Fruit fly (Drosophila melanogaster) S2 (cell line): ENCODE measurements around the gene CG3032.

Experiments
- CG8478 ChIP-seq: fragments of >200 bp; optimal IDR thresholded peaks from 2 replicates; lab custom pipeline; 2018
- CTCF ChIP-seq, 2 experiments: fragments of >200 bp; optimal IDR thresholded peaks; 2 replicates each; lab custom pipeline; 2018

DNA sequence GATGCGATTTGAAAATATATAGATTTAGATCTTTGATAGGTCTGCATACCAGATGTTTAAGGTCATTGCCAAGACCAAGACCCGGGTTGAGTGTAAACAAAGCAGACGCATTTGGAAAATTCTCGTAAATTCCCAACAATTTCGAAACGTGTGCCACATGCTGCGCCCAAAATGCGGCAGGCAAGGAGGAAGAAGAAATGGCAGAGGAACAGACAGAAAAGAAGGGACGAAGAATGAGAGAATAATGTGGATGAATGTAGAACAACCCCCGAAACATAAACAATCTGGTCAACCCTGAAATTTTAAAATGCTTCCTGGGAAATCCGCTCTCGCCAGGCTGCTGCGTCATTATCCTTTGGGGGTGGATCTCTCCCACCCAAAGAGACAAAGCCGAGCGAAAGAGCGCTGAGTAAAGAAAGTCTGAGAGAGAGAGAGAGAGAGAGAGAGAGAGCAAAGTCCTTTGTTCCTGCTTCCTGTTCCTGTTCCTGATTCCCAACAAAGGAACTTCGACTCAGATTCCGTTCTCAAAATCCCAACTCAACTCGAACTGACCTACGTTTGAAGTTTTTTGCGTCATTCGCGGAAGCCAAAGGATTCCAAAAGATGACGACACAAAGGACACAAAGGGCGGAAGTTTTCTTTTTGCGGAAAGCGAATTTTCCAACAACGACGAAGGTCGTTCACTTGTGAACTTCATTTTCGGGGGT is 24.9 kb downstream of the CG3032 start:
- TF ChIP-seq CTCF (optimal IDR thresholded peaks at IDR 0.05; lab: Kevin White, UChicago): no peak
- TF ChIP-seq CG8478: no peak
